Worm (Caenorhabditis elegans) whole organism, young adult: ENCODE data around the gene Y17D7B.2.

Experiments used
- B0019.2 ChIP-seq: fragments of 200-800 bp; sonication (Bioruptor generic); conservative IDR thresholded peaks from 2 replicates; pipeline ENCODE4 v1.3.6; 2022; ENCODE audit warnings: missing genetic modification reagents, missing genetic modification characterization, missing compliant biosample characterization
- F39B2.1 ChIP-seq: fragments of 200-800 bp; sonication (Bioruptor generic); IDR thresholded peaks from 2 replicates; pipeline ENCODE4 v1.3.6; 2022; ENCODE audit warnings: missing genetic modification reagents, missing genetic modification characterization, missing compliant biosample characterization
- akir-1 ChIP-seq: fragments of 200-800 bp; sonication (Bioruptor generic); optimal IDR thresholded peaks from 2 replicates; lab custom pipeline; 2018; ENCODE audit warnings: mild to moderate bottlenecking, missing genetic modification characterization, moderate library complexity, missing compliant biosample characterization
- dpl-1 ChIP-seq: fragments of 150-350 bp; optimal IDR thresholded peaks from 2 replicates; lab custom pipeline; 2014; ENCODE audit warnings: missing biosample characterization, missing genetic modification reagents, missing genetic modification characterization
- ets-4 ChIP-seq: fragments of 200-800 bp; sonication (Bioruptor generic); optimal IDR thresholded peaks from 2 replicates; lab custom pipeline; 2018; ENCODE audit warnings: mild to moderate bottlenecking, missing genetic modification characterization, missing compliant biosample characterization
- hmg-1.2 ChIP-seq: fragments of 200-800 bp; sonication (Bioruptor generic); IDR thresholded peaks from 2 replicates; pipeline ENCODE4 v1.3.6; 2022; ENCODE audit warnings: missing genetic modification reagents, missing genetic modification characterization, missing compliant biosample characterization
- lin-35 ChIP-seq, 3 experiments: fragments of 150-350 bp in 2 of 3; sonication (generic microtip) in 1 of 3; optimal IDR thresholded peaks; 2 replicates each; lab custom pipeline; 2014 to 2018; ENCODE audit warnings: missing biosample characterization in 3 of 3, missing genetic modification characterization in 3 of 3, missing genetic modification reagents in 3 of 3
- nhr-27 ChIP-seq: fragments of 200-800 bp; sonication (Bioruptor generic); optimal IDR thresholded peaks from 2 replicates; lab custom pipeline; 2018; ENCODE audit warnings: mild to moderate bottlenecking, missing genetic modification characterization, moderate library complexity, missing compliant biosample characterization
- sdz-38 ChIP-seq: sonication (generic microtip); optimal IDR thresholded peaks from 2 replicates; lab custom pipeline; 2016; ENCODE audit warnings: missing genotype, missing genetic modification characterization, missing compliant biosample characterization
- unc-62 ChIP-seq: fragments of 150-350 bp; optimal IDR thresholded peaks from 2 replicates; lab custom pipeline; 2014; ENCODE audit warnings: missing biosample characterization, missing genetic modification reagents, missing genetic modification characterization

DNA sequence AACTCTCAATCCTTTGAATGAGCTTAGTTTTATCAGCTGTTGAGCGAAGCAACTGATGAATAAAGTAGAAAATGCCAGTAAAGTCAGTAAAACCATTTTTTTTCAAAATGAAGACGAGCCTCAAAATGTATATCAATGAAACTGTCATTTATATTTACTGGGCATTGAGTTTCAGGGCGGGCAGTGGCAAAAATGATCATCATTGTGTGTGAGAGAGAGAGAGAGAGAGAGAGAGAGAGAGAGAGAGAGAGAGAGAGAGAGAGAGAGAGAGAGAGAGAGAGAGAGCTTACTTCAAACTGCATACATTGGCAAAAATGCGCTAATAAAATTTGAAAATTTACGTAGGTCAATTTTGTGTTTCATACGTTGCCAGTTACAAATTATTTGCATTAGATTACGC is 27.4 kb upstream of the Y17D7B.2 start, which contains the start of gene F11D11.3:
- TF ChIP-seq B0019.2 (GFP tag; lab: Robert Waterston, UW) (no peak), F39B2.1 (GFP tag; lab: Robert Waterston, UW) (no peak), nhr-27 (tag; lab: Kevin White, UChicago) (no peak), sdz-38 (tag; lab: Kevin White, UChicago) (no peak), akir-1 (GFP tag; lab: Kevin White, UChicago) (no peak), lin-35 (GFP tag; optimal IDR thresholded peaks at IDR 0.05; lab: Kevin White, UChicago) (no peak), ets-4 (GFP tag; lab: Kevin White, UChicago) (no peak), dpl-1 (GFP tag; lab: Kevin White, UChicago) (no peak), hmg-1.2 (GFP tag; lab: Robert Waterston, UW) (no peak), unc-62 (no peak)
